Worm (Caenorhabditis elegans) whole organism, young adult: ENCODE data around the gene C49F8.3.

Experiments used
- B0336.3 ChIP-seq: fragments of 200-800 bp; sonication (Bioruptor generic); IDR thresholded peaks from 2 replicates; pipeline ENCODE4 v1.3.6; 2022; ENCODE audit warnings: missing genetic modification characterization, missing compliant biosample characterization
- F10E7.11 ChIP-seq: sonication (generic microtip); optimal IDR thresholded peaks from 2 replicates; lab custom pipeline; 2017; ENCODE audit warnings: mild to moderate bottlenecking, missing genetic modification characterization, moderate library complexity, missing compliant biosample characterization
- F22D6.2 ChIP-seq: sonication (generic microtip); optimal IDR thresholded peaks from 2 replicates; lab custom pipeline; 2016; ENCODE audit warnings: mild to moderate bottlenecking, missing genetic modification characterization, missing compliant biosample characterization
- K11D2.4 ChIP-seq: fragments of 200-800 bp; sonication (Bioruptor generic); IDR thresholded peaks from 2 replicates; pipeline ENCODE4 v1.3.6; 2022; ENCODE audit warnings: missing genetic modification reagents, missing genetic modification characterization, missing compliant biosample characterization
- Y53G8AR.9 ChIP-seq: fragments of 200-800 bp; sonication (Bioruptor generic); conservative IDR thresholded peaks from 2 replicates; pipeline ENCODE4 v1.3.6; 2022; ENCODE audit warnings: missing genetic modification reagents, missing genetic modification characterization, missing compliant biosample characterization
- ZK185.1 ChIP-seq: sonication (generic microtip); optimal IDR thresholded peaks from 2 replicates; lab custom pipeline; 2016; ENCODE audit warnings: mild to moderate bottlenecking, missing genetic modification characterization, missing compliant biosample characterization; ENCODE audit not compliant: poor library complexity, severe bottlenecking
- ama-1 ChIP-seq, 3 experiments: fragments of 150-350 bp in 1 of 3; sonication (generic microtip) in 2 of 3; optimal IDR thresholded peaks; 2 replicates each; lab custom pipeline; 2014 to 2018; ENCODE audit warnings: missing biosample characterization in 2 of 3, missing genetic modification characterization in 2 of 3, missing genetic modification reagents in 2 of 3
- bed-1 ChIP-seq: fragments of 200-800 bp; sonication (Bioruptor generic); IDR thresholded peaks from 2 replicates; pipeline ENCODE4 v1.3.6; 2022; ENCODE audit warnings: missing genetic modification reagents, missing genetic modification characterization, missing compliant biosample characterization
- bed-2 ChIP-seq: fragments of 200-800 bp; sonication (Bioruptor generic); IDR thresholded peaks from 2 replicates; pipeline ENCODE4 v1.3.6; 2022; ENCODE audit warnings: missing genetic modification reagents, missing genetic modification characterization, missing compliant biosample characterization
- cebp-1 ChIP-seq, 2 experiments: fragments of 200-800 bp in 1 of 2; sonication (Bioruptor generic) in 1 of 2; sonication (generic microtip) in 1 of 2; IDR thresholded peaks in 1 of 2; optimal IDR thresholded peaks in 1 of 2; 2 replicates each; pipeline versions ENCODE4 v1.3.6 to Lab custom; 2017 to 2022; ENCODE audit warnings: missing compliant biosample characterization in 2 of 2, missing genetic modification characterization in 2 of 2, mild to moderate bottlenecking in 1 of 2, missing genetic modification reagents in 1 of 2, moderate library complexity in 1 of 2
- ceh-27 ChIP-seq: fragments of 200-800 bp; sonication (Bioruptor generic); optimal IDR thresholded peaks from 2 replicates; lab custom pipeline; 2018; ENCODE audit warnings: mild to moderate bottlenecking, missing genetic modification characterization, moderate library complexity, missing compliant biosample characterization
- ceh-40 ChIP-seq: fragments of 200-800 bp; sonication (Bioruptor generic); IDR thresholded peaks from 2 replicates; pipeline ENCODE4 v1.3.6; 2022; ENCODE audit warnings: missing genetic modification characterization, missing compliant biosample characterization
- ceh-79 ChIP-seq: sonication (generic microtip); optimal IDR thresholded peaks from 2 replicates; lab custom pipeline; 2017; ENCODE audit warnings: mild to moderate bottlenecking, missing genetic modification characterization, missing compliant biosample characterization
- chd-7 ChIP-seq: sonication (generic microtip); optimal IDR thresholded peaks from 2 replicates; lab custom pipeline; 2016; ENCODE audit warnings: mild to moderate bottlenecking, missing genetic modification characterization, moderate library complexity, missing compliant biosample characterization
- die-1 ChIP-seq: sonication (generic microtip); optimal IDR thresholded peaks from 2 replicates; lab custom pipeline; 2016; ENCODE audit warnings: missing genotype, mild to moderate bottlenecking, missing genetic modification characterization, missing compliant biosample characterization
- egrh-3 ChIP-seq: fragments of 200-800 bp; sonication (Bioruptor generic); IDR thresholded peaks from 2 replicates; pipeline ENCODE4 v1.3.6; 2022; ENCODE audit warnings: missing genetic modification reagents, missing genetic modification characterization, missing compliant biosample characterization
- hlh-12 ChIP-seq: sonication (generic microtip); optimal IDR thresholded peaks from 2 replicates; lab custom pipeline; 2016; ENCODE audit warnings: missing genetic modification characterization, missing compliant biosample characterization
- hsf-1 ChIP-seq: fragments of 200-800 bp; sonication (Bioruptor generic); IDR thresholded peaks from 2 replicates; pipeline ENCODE4 v1.3.6; 2022; ENCODE audit warnings: missing genetic modification reagents, missing genetic modification characterization, missing compliant biosample characterization
- let-526 ChIP-seq: fragments of 200-800 bp; sonication (Bioruptor generic); IDR thresholded peaks from 2 replicates; pipeline ENCODE4 v1.3.6; 2022; ENCODE audit warnings: missing genetic modification reagents, missing genetic modification characterization, missing compliant biosample characterization
- let-607 ChIP-seq, 2 experiments: fragments of 200-800 bp in 1 of 2; sonication (Bioruptor generic) in 1 of 2; sonication (generic microtip) in 1 of 2; optimal IDR thresholded peaks; 2 replicates each; lab custom pipeline; 2016 to 2018; ENCODE audit warnings: mild to moderate bottlenecking in 2 of 2, missing compliant biosample characterization in 2 of 2, missing genetic modification characterization in 2 of 2, moderate library complexity in 2 of 2, missing genotype in 1 of 2
- lir-1 ChIP-seq: fragments of 200-800 bp; sonication (Bioruptor generic); conservative IDR thresholded peaks from 2 replicates; pipeline ENCODE4 v1.3.6; 2022; ENCODE audit warnings: missing genetic modification reagents, missing genetic modification characterization, missing compliant biosample characterization
- lsl-1 ChIP-seq: fragments of 200-800 bp; sonication (Bioruptor generic); optimal IDR thresholded peaks from 2 replicates; lab custom pipeline; 2018; ENCODE audit warnings: mild to moderate bottlenecking, missing genetic modification characterization, moderate library complexity, missing compliant biosample characterization
- madf-3 ChIP-seq: fragments of 200-800 bp; sonication (Bioruptor generic); IDR thresholded peaks from 2 replicates; pipeline ENCODE4 v1.3.6; 2022; ENCODE audit warnings: missing genetic modification reagents, missing genetic modification characterization, missing compliant biosample characterization
- madf-6 ChIP-seq: fragments of 200-800 bp; sonication (Bioruptor generic); IDR thresholded peaks from 2 replicates; pipeline ENCODE4 v1.3.6; 2022; ENCODE audit warnings: missing genetic modification reagents, missing genetic modification characterization, missing compliant biosample characterization
- nfya-1 ChIP-seq: sonication (generic microtip); optimal IDR thresholded peaks from 2 replicates; lab custom pipeline; 2017; ENCODE audit warnings: antibody characterized with exemption, missing compliant biosample characterization, missing genetic modification characterization, borderline replicate concordance; ENCODE audit not compliant: insufficient read depth
- nhr-80 ChIP-seq: sonication (generic microtip); optimal IDR thresholded peaks from 2 replicates; lab custom pipeline; 2016; ENCODE audit warnings: missing genetic modification characterization, missing compliant biosample characterization
- pha-4 ChIP-seq: fragments of 150-350 bp; sonication (generic microtip); optimal IDR thresholded peaks from 2 replicates; lab custom pipeline; 2014; ENCODE audit warnings: missing biosample characterization, missing genetic modification reagents, missing genetic modification characterization
- repo-1 ChIP-seq: sonication (generic microtip); optimal IDR thresholded peaks from 2 replicates; lab custom pipeline; 2017; ENCODE audit warnings: mild to moderate bottlenecking, missing genetic modification characterization, missing compliant biosample characterization
- rpc-1 ChIP-seq, 2 experiments: fragments of 150-350 bp in 1 of 2; sonication (generic microtip) in 1 of 2; optimal IDR thresholded peaks; 2 replicates each; lab custom pipeline; 2014 to 2018; ENCODE audit warnings: missing biosample characterization in 1 of 2, missing genetic modification characterization in 1 of 2, missing genetic modification reagents in 1 of 2, missing genotype in 1 of 2
- tlf-1 ChIP-seq: fragments of 200-800 bp; sonication (Bioruptor generic); optimal IDR thresholded peaks from 2 replicates; lab custom pipeline; 2018; ENCODE audit warnings: mild to moderate bottlenecking, missing genetic modification characterization, missing compliant biosample characterization
- zfh-2 ChIP-seq: fragments of 200-800 bp; sonication (Bioruptor generic); conservative IDR thresholded peaks from 2 replicates; pipeline ENCODE4 v1.3.6; 2022; ENCODE audit warnings: missing genetic modification reagents, missing genetic modification characterization, missing compliant biosample characterization
- zim-3 ChIP-seq: sonication (generic microtip); optimal IDR thresholded peaks from 2 replicates; lab custom pipeline; 2017; ENCODE audit warnings: mild to moderate bottlenecking, missing genetic modification characterization, moderate library complexity, missing compliant biosample characterization
- ztf-22 ChIP-seq: fragments of 200-800 bp; sonication (Bioruptor generic); optimal IDR thresholded peaks from 2 replicates; lab custom pipeline; 2018; ENCODE audit warnings: mild to moderate bottlenecking, missing genetic modification characterization, moderate library complexity, missing compliant biosample characterization
- ztf-26 ChIP-seq: sonication (generic microtip); optimal IDR thresholded peaks from 2 replicates; lab custom pipeline; 2017; ENCODE audit warnings: missing genetic modification characterization, missing compliant biosample characterization

Gene C49F8.3

ce11 chrX:13379072-13379471, 8.3 kb downstream of the C49F8.3 start:
- TF ChIP-seq B0336.3 (GFP tag; lab: Robert Waterston, UW) (no peak), madf-3 (no peak), bed-1 (GFP tag; lab: Robert Waterston, UW) (no peak), bed-2 (GFP tag; lab: Robert Waterston, UW) (no peak), nhr-80 (tag; lab: Kevin White, UChicago) (no peak), ceh-27 (GFP tag; lab: Kevin White, UChicago) (no peak), let-526 (GFP tag; lab: Robert Waterston, UW) (no peak), chd-7 (tag; lab: Kevin White, UChicago) (no peak), ztf-22 (GFP tag; lab: Kevin White, UChicago) (no peak), lir-1 (GFP tag; lab: Robert Waterston, UW) (no peak), K11D2.4 (GFP tag; lab: Robert Waterston, UW) (no peak), tlf-1 (GFP tag; lab: Kevin White, UChicago) (no peak), hsf-1 (GFP tag; lab: Robert Waterston, UW) (no peak), nfya-1 (no peak), F22D6.2 (tag; lab: Kevin White, UChicago) (no peak), let-607 (tag; optimal IDR thresholded peaks at IDR 0.05; lab: Kevin White, UChicago) (no peak), zim-3 (tag; lab: Kevin White, UChicago) (no peak)

ce11 chrX:13376851-13377250, 10.5 kb downstream of the C49F8.3 start, which contains the start of the genes C49F8.14 and gem-1:
Gene C49F8.14 (minus strand): TSS chrX:13376949.
Gene gem-1 (minus strand): TSS chrX:13376992.
- TF ChIP-seq ceh-79 (tag; lab: Kevin White, UChicago) (no peak), ztf-26 (tag; lab: Kevin White, UChicago) (no peak), hlh-12 (no peak), ceh-40 (GFP tag; lab: Robert Waterston, UW) (no peak), lsl-1 (GFP tag; lab: Kevin White, UChicago) (no peak), madf-6 (GFP tag; lab: Robert Waterston, UW) (no peak), egrh-3 (GFP tag; lab: Robert Waterston, UW) (no peak), repo-1 (no peak), ceh-27 (GFP tag; lab: Kevin White, UChicago) (no peak), zim-3 (tag; lab: Kevin White, UChicago) (no peak), ama-1 (optimal IDR thresholded peaks at IDR 0.05; lab: Kevin White, UChicago) (no peak), ama-1 (GFP tag; optimal IDR thresholded peaks at IDR 0.05; lab: Kevin White, UChicago) (no peak), F10E7.11 (tag; lab: Kevin White, UChicago) (no peak), die-1 (tag; lab: Kevin White, UChicago) (no peak), Y53G8AR.9 (GFP tag; lab: Robert Waterston, UW) (no peak), ZK185.1 (tag; lab: Kevin White, UChicago) (no peak), cebp-1 (GFP tag; IDR thresholded peaks at IDR 0.05; lab: Robert Waterston, UW) (no peak), cebp-1 (tag; optimal IDR thresholded peaks at IDR 0.05; lab: Kevin White, UChicago) (no peak)

ce11 chrX:13376185-13376584, 11.2 kb downstream of the C49F8.3 start:
- peak; percentile 48; the same call in 1 of the 2 replicates for TF ChIP-seq egrh-3 (GFP tag; lab: Robert Waterston, UW)
- no peak for TF ChIP-seq nhr-80 (tag; lab: Kevin White, UChicago)
- TF ChIP-seq rpc-1 (optimal IDR thresholded peaks at IDR 0.05; lab: Kevin White, UChicago), result no peak
- TF ChIP-seq rpc-1 (tag; optimal IDR thresholded peaks at IDR 0.05; lab: Kevin White, UChicago), result no peak
- no peak for TF ChIP-seq pha-4
- peak; percentile 78 for TF ChIP-seq zfh-2 (GFP tag; lab: Robert Waterston, UW)
